Worm (Caenorhabditis elegans): ENCODE data around the gene T10F2.2.

DNA sequence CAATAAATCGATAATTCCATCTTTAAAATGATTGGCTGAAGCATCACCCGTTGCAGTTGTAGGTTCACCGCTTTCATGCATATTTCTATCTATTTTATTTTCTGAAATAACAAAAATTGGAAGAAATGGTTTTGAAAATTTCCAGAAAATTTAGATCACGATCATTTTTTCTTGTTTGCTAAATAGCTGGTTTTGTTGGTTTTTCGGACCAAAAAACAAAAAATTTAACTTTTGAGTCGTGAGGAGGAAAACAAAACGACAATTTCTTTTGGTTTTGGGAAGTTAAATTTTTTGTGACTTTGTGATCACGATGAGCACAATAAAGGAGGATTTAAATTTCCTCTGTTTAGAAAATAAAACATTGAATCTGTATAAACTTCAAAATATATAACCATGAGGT is at the start of gene T10F2.2:
- TF ChIP-seq zag-1 (tag; optimal IDR thresholded peaks at IDR 0.05) (no peak), nhr-23 (tag; optimal IDR thresholded peaks at IDR 0.05) (no peak), lin-15B (tag; optimal IDR thresholded peaks at IDR 0.05) (no peak), ceh-82 (tag; optimal IDR thresholded peaks at IDR 0.05) (no peak), unc-39 (tag; optimal IDR thresholded peaks at IDR 0.05) (no peak), skn-1 (tag; optimal IDR thresholded peaks at IDR 0.05) (no peak), mdl-1 (tag; optimal IDR thresholded peaks at IDR 0.05) (no peak)

Measured in whole organism, L3 larva.